Worm (Caenorhabditis elegans) whole organism, young adult: Measurements from ENCODE around the gene R07E5.6.
"Not testable (repeated sequence)": the region's sequence is repeated elsewhere in the genome, so short reads cannot be mapped to it uniquely, and the experiment has no call there.

Experiments used
- B0019.2 ChIP-seq: fragments of 200-800 bp; sonication (Bioruptor generic); conservative IDR thresholded peaks from 2 replicates; pipeline ENCODE4 v1.3.6; 2022; ENCODE audit warnings: missing genetic modification reagents, missing genetic modification characterization, missing compliant biosample characterization
- B0261.1 ChIP-seq: sonication (generic microtip); optimal IDR thresholded peaks from 2 replicates; lab custom pipeline; 2016; ENCODE audit warnings: mild to moderate bottlenecking, missing genetic modification characterization, moderate library complexity, missing compliant biosample characterization
- F33H1.4 ChIP-seq: fragments of 200-800 bp; sonication (Bioruptor generic); IDR thresholded peaks from 2 replicates; pipeline ENCODE4 v1.3.6; 2022; ENCODE audit warnings: missing genetic modification reagents, missing genetic modification characterization, missing compliant biosample characterization
- F57C9.4 ChIP-seq: sonication (generic microtip); optimal IDR thresholded peaks from 2 replicates; lab custom pipeline; 2017; ENCODE audit warnings: mild to moderate bottlenecking, missing genetic modification characterization, missing compliant biosample characterization
- K12H6.12 ChIP-seq: fragments of 200-800 bp; sonication (Bioruptor generic); optimal IDR thresholded peaks from 2 replicates; lab custom pipeline; 2018; ENCODE audit warnings: mild to moderate bottlenecking, missing genetic modification characterization, missing compliant biosample characterization
- T26A5.8 ChIP-seq: sonication (generic microtip); optimal IDR thresholded peaks from 2 replicates; lab custom pipeline; 2016; ENCODE audit warnings: missing genetic modification characterization, missing compliant biosample characterization
- Y53G8AR.9 ChIP-seq: fragments of 200-800 bp; sonication (Bioruptor generic); conservative IDR thresholded peaks from 2 replicates; pipeline ENCODE4 v1.3.6; 2022; ENCODE audit warnings: missing genetic modification reagents, missing genetic modification characterization, missing compliant biosample characterization
- Y95B8A.8 ChIP-seq: fragments of 200-800 bp; sonication (Bioruptor generic); IDR thresholded peaks from 2 replicates; pipeline ENCODE4 v1.3.6; 2022; ENCODE audit warnings: missing genetic modification reagents, missing genetic modification characterization, missing compliant biosample characterization
- aptf-3 ChIP-seq: fragments of 200-800 bp; sonication (Bioruptor generic); IDR thresholded peaks from 2 replicates; pipeline ENCODE4 v1.3.6; 2022; ENCODE audit warnings: missing genetic modification characterization, missing compliant biosample characterization
- attf-3 ChIP-seq: fragments of 200-800 bp; sonication (Bioruptor generic); conservative IDR thresholded peaks from 2 replicates; pipeline ENCODE4 v1.3.6; 2022; ENCODE audit warnings: missing genetic modification reagents, missing genetic modification characterization, missing compliant biosample characterization
- cebp-1 ChIP-seq, 2 experiments: fragments of 200-800 bp in 1 of 2; sonication (Bioruptor generic) in 1 of 2; sonication (generic microtip) in 1 of 2; IDR thresholded peaks in 1 of 2; optimal IDR thresholded peaks in 1 of 2; 2 replicates each; pipeline versions ENCODE4 v1.3.6 to Lab custom; 2017 to 2022; ENCODE audit warnings: missing compliant biosample characterization in 2 of 2, missing genetic modification characterization in 2 of 2, mild to moderate bottlenecking in 1 of 2, missing genetic modification reagents in 1 of 2, moderate library complexity in 1 of 2
- cebp-2 ChIP-seq: fragments of 200-800 bp; sonication (Bioruptor generic); IDR thresholded peaks from 2 replicates; pipeline ENCODE4 v1.3.6; 2022; ENCODE audit warnings: missing genetic modification characterization, missing compliant biosample characterization
- ceh-100 ChIP-seq: fragments of 200-800 bp; sonication (Bioruptor generic); IDR thresholded peaks from 2 replicates; pipeline ENCODE4 v1.3.6; 2022; ENCODE audit warnings: missing genetic modification reagents, missing genetic modification characterization, missing compliant biosample characterization
- die-1 ChIP-seq: sonication (generic microtip); optimal IDR thresholded peaks from 2 replicates; lab custom pipeline; 2016; ENCODE audit warnings: missing genotype, mild to moderate bottlenecking, missing genetic modification characterization, missing compliant biosample characterization
- dox-1 ChIP-seq: fragments of 200-800 bp; sonication (Bioruptor generic); IDR thresholded peaks from 2 replicates; pipeline ENCODE4 v1.3.6; 2022; ENCODE audit warnings: missing genetic modification reagents, missing genetic modification characterization, missing compliant biosample characterization
- dpff-1 ChIP-seq: sonication (generic microtip); optimal IDR thresholded peaks from 2 replicates; lab custom pipeline; 2017; ENCODE audit warnings: mild to moderate bottlenecking, missing genetic modification characterization, missing compliant biosample characterization
- dpl-1 ChIP-seq: fragments of 150-350 bp; optimal IDR thresholded peaks from 2 replicates; lab custom pipeline; 2014; ENCODE audit warnings: missing biosample characterization, missing genetic modification reagents, missing genetic modification characterization
- efl-1 ChIP-seq: fragments of 150-350 bp; optimal IDR thresholded peaks from 2 replicates; lab custom pipeline; 2014; ENCODE audit warnings: missing biosample characterization, missing genetic modification reagents, missing genetic modification characterization
- egl-44 ChIP-seq: fragments of 200-800 bp; sonication (Bioruptor generic); IDR thresholded peaks from 2 replicates; pipeline ENCODE4 v1.3.6; 2022; ENCODE audit warnings: missing genetic modification reagents, missing genetic modification characterization, missing compliant biosample characterization
- ekl-4 ChIP-seq: fragments of 200-800 bp; sonication (Bioruptor generic); IDR thresholded peaks from 2 replicates; pipeline ENCODE4 v1.3.6; 2022; ENCODE audit warnings: missing genetic modification reagents, missing genetic modification characterization, missing compliant biosample characterization
- him-1 ChIP-seq: sonication (generic microtip); optimal IDR thresholded peaks from 2 replicates; lab custom pipeline; 2016; ENCODE audit warnings: missing genotype, missing genetic modification reagents, missing genetic modification characterization, missing compliant biosample characterization
- hlh-26 ChIP-seq: fragments of 200-800 bp; sonication (Bioruptor generic); conservative IDR thresholded peaks from 2 replicates; pipeline ENCODE4 v1.3.6; 2022; ENCODE audit warnings: missing genetic modification reagents, missing genetic modification characterization, missing compliant biosample characterization
- hmg-20 ChIP-seq: fragments of 200-800 bp; sonication (Bioruptor generic); IDR thresholded peaks from 2 replicates; pipeline ENCODE4 v1.3.6; 2022; ENCODE audit warnings: missing genetic modification reagents, missing genetic modification characterization, missing compliant biosample characterization
- hsf-1 ChIP-seq: fragments of 200-800 bp; sonication (Bioruptor generic); IDR thresholded peaks from 2 replicates; pipeline ENCODE4 v1.3.6; 2022; ENCODE audit warnings: missing genetic modification reagents, missing genetic modification characterization, missing compliant biosample characterization
- lag-1 ChIP-seq: fragments of 200-800 bp; sonication (Bioruptor generic); IDR thresholded peaks from 2 replicates; pipeline ENCODE4 v1.3.6; 2022; ENCODE audit warnings: missing genetic modification reagents, missing genetic modification characterization, missing compliant biosample characterization
- let-526 ChIP-seq: fragments of 200-800 bp; sonication (Bioruptor generic); IDR thresholded peaks from 2 replicates; pipeline ENCODE4 v1.3.6; 2022; ENCODE audit warnings: missing genetic modification reagents, missing genetic modification characterization, missing compliant biosample characterization
- lin-35 ChIP-seq, 3 experiments: fragments of 150-350 bp in 2 of 3; sonication (generic microtip) in 1 of 3; optimal IDR thresholded peaks; 2 replicates each; lab custom pipeline; 2014 to 2018; ENCODE audit warnings: missing biosample characterization in 3 of 3, missing genetic modification characterization in 3 of 3, missing genetic modification reagents in 3 of 3
- lin-54 ChIP-seq: fragments of 200-800 bp; sonication (Bioruptor generic); optimal IDR thresholded peaks from 2 replicates; lab custom pipeline; 2018; ENCODE audit warnings: mild to moderate bottlenecking, missing genetic modification characterization, missing compliant biosample characterization
- lsl-1 ChIP-seq: fragments of 200-800 bp; sonication (Bioruptor generic); optimal IDR thresholded peaks from 2 replicates; lab custom pipeline; 2018; ENCODE audit warnings: mild to moderate bottlenecking, missing genetic modification characterization, moderate library complexity, missing compliant biosample characterization
- madf-3 ChIP-seq: fragments of 200-800 bp; sonication (Bioruptor generic); IDR thresholded peaks from 2 replicates; pipeline ENCODE4 v1.3.6; 2022; ENCODE audit warnings: missing genetic modification reagents, missing genetic modification characterization, missing compliant biosample characterization
- madf-8 ChIP-seq: fragments of 200-800 bp; sonication (Bioruptor generic); conservative IDR thresholded peaks from 2 replicates; pipeline ENCODE4 v1.3.6; 2022; ENCODE audit warnings: missing genetic modification reagents, missing genetic modification characterization, missing compliant biosample characterization
- mcd-1 ChIP-seq: fragments of 200-800 bp; sonication (Bioruptor generic); IDR thresholded peaks from 2 replicates; pipeline ENCODE4 v1.3.6; 2022; ENCODE audit warnings: missing genetic modification reagents, missing genetic modification characterization, missing compliant biosample characterization
- mxl-1 ChIP-seq: sonication (generic microtip); optimal IDR thresholded peaks from 2 replicates; lab custom pipeline; 2016; ENCODE audit warnings: missing genetic modification characterization, missing compliant biosample characterization
- nfyb-1 ChIP-seq: fragments of 200-800 bp; sonication (Bioruptor generic); IDR thresholded peaks from 2 replicates; pipeline ENCODE4 v1.3.6; 2022; ENCODE audit warnings: missing genetic modification reagents, missing genetic modification characterization, missing compliant biosample characterization
- pbrm-1 ChIP-seq: fragments of 200-800 bp; sonication (Bioruptor generic); IDR thresholded peaks from 2 replicates; pipeline ENCODE4 v1.3.6; 2022; ENCODE audit warnings: missing genetic modification reagents, missing genetic modification characterization, missing compliant biosample characterization
- rcor-1 ChIP-seq: fragments of 200-800 bp; sonication (Bioruptor generic); IDR thresholded peaks from 2 replicates; pipeline ENCODE4 v1.3.6; 2022; ENCODE audit warnings: missing genetic modification reagents, missing genetic modification characterization, missing compliant biosample characterization
- repo-1 ChIP-seq: sonication (generic microtip); optimal IDR thresholded peaks from 2 replicates; lab custom pipeline; 2017; ENCODE audit warnings: mild to moderate bottlenecking, missing genetic modification characterization, missing compliant biosample characterization
- rpc-1 ChIP-seq, 2 experiments: fragments of 150-350 bp in 1 of 2; sonication (generic microtip) in 1 of 2; optimal IDR thresholded peaks; 2 replicates each; lab custom pipeline; 2014 to 2018; ENCODE audit warnings: missing biosample characterization in 1 of 2, missing genetic modification characterization in 1 of 2, missing genetic modification reagents in 1 of 2, missing genotype in 1 of 2
- snpc-4 ChIP-seq, 5 experiments: fragments of 150-350 bp in 1 of 5; sonication (generic microtip) in 4 of 5; optimal IDR thresholded peaks; 2 replicates each; lab custom pipeline; 2014 to 2018; ENCODE audit warnings: missing genetic modification characterization in 5 of 5, missing biosample characterization in 3 of 5, antibody characterized with exemption in 2 of 5, mild to moderate bottlenecking in 2 of 5, missing compliant biosample characterization in 2 of 5, missing genotype in 2 of 5, moderate library complexity in 2 of 5, missing genetic modification reagents in 1 of 5
- somi-1 ChIP-seq: fragments of 200-800 bp; sonication (Bioruptor generic); optimal IDR thresholded peaks from 2 replicates; lab custom pipeline; 2018; ENCODE audit warnings: mild to moderate bottlenecking, missing genetic modification characterization, missing compliant biosample characterization
- tbp1 ChIP-seq: fragments of 200-800 bp; sonication (Bioruptor generic); optimal IDR thresholded peaks from 2 replicates; lab custom pipeline; 2018; ENCODE audit warnings: mild to moderate bottlenecking, missing genetic modification characterization, missing compliant biosample characterization
- tlf-1 ChIP-seq: fragments of 200-800 bp; sonication (Bioruptor generic); optimal IDR thresholded peaks from 2 replicates; lab custom pipeline; 2018; ENCODE audit warnings: mild to moderate bottlenecking, missing genetic modification characterization, missing compliant biosample characterization
- ztf-18 ChIP-seq: sonication (generic microtip); optimal IDR thresholded peaks from 2 replicates; lab custom pipeline; 2016; ENCODE audit warnings: missing genotype, mild to moderate bottlenecking, missing genetic modification characterization, missing compliant biosample characterization

R07E5.6 gene

ce11 chrIII:4419117-4419978 lies 20.8 kb downstream of the R07E5.6 start, which contains the start of the genes R07E5.7 and cku-80 (continued):
- TF ChIP-seq K12H6.12 (tag; lab: Kevin White, UChicago) (peak; percentile 33), dpl-1 (GFP tag; lab: Kevin White, UChicago) (peak; percentile 72), lin-35 (GFP tag; optimal IDR thresholded peaks at IDR 0.05; lab: Kevin White, UChicago) (peak in 1 of 3 experiments; percentile 62), ekl-4 (GFP tag; lab: Robert Waterston, UW) (peak; percentile 11; the same call in 1 of the 2 replicates), madf-8 (GFP tag; lab: Robert Waterston, UW) (peak; percentile 23; the same call in 1 of the 2 replicates), egl-44 (no peak), let-526 (GFP tag; lab: Robert Waterston, UW) (no peak), tlf-1 (GFP tag; lab: Kevin White, UChicago) (peak; percentile 27), hlh-26 (GFP tag; lab: Robert Waterston, UW) (no peak), aptf-3 (GFP tag; lab: Robert Waterston, UW) (no peak), mcd-1 (GFP tag; lab: Robert Waterston, UW) (peak; percentile 59), dpff-1 (tag; lab: Kevin White, UChicago) (no peak), madf-3 (GFP tag; lab: Robert Waterston, UW) (no peak), dox-1 (GFP tag; lab: Robert Waterston, UW) (no peak), pbrm-1 (GFP tag; lab: Robert Waterston, UW) (peak; percentile 46; the same call in 1 of the 2 replicates), mxl-1 (tag; lab: Kevin White, UChicago) (no peak), somi-1 (GFP tag; lab: Kevin White, UChicago) (no peak), lin-54 (GFP tag; lab: Kevin White, UChicago) (peak; percentile 79), lag-1 (no peak), F57C9.4 (tag; lab: Kevin White, UChicago) (no peak), F33H1.4 (GFP tag; lab: Robert Waterston, UW) (peak; percentile 45), B0019.2 (GFP tag; lab: Robert Waterston, UW) (no peak), efl-1 (GFP tag; lab: Kevin White, UChicago) (peak; percentile 69), T26A5.8 (tag; lab: Kevin White, UChicago) (no peak), Y95B8A.8 (GFP tag; lab: Robert Waterston, UW) (no peak), snpc-4 (GFP tag; optimal IDR thresholded peaks at IDR 0.05; lab: Kevin White, UChicago) (no peak), snpc-4 (tag; optimal IDR thresholded peaks at IDR 0.05; lab: Kevin White, UChicago) (peak; percentile 4 to 77 (median 53)), lsl-1 (GFP tag; lab: Kevin White, UChicago) (peak; percentile 45)

ce11 chrIII:4426711-4427218 lies 28.2 kb downstream of the R07E5.6 start:
- TF ChIP-seq hmg-20 (peak; percentile 71; the same call in 1 of the 2 replicates), attf-3 (0 out of 2 replicates have a peak, but pooled peaks have one; percentile 21), rcor-1 (GFP tag; lab: Robert Waterston, UW) (peak; percentile 81), die-1 (tag; lab: Kevin White, UChicago) (peak; percentile 58), lsl-1 (GFP tag; lab: Kevin White, UChicago) (peak; percentile 75), tbp1 (GFP tag; lab: Kevin White, UChicago) (peak; percentile 79), F33H1.4 (GFP tag; lab: Robert Waterston, UW) (peak; percentile 61), mcd-1 (GFP tag; lab: Robert Waterston, UW) (peak; percentile 69), hsf-1 (GFP tag; lab: Robert Waterston, UW) (peak; percentile 68), him-1 (peak; percentile 59), cebp-2 (GFP tag; lab: Robert Waterston, UW) (peak; percentile 82; the same call in 1 of the 2 replicates), B0261.1 (tag; lab: Kevin White, UChicago) (peak; percentile 63), nfyb-1 (GFP tag; lab: Robert Waterston, UW) (peak; percentile 90), repo-1 (peak; percentile 18), Y53G8AR.9 (GFP tag; lab: Robert Waterston, UW) (0 out of 2 replicates have a peak, but pooled peaks have one; percentile 20), ceh-100 (peak; percentile 63), rpc-1 (optimal IDR thresholded peaks at IDR 0.05; lab: Kevin White, UChicago) (peak; percentile 62), rpc-1 (tag; optimal IDR thresholded peaks at IDR 0.05; lab: Kevin White, UChicago) (peak; percentile 77), cebp-1 (tag; optimal IDR thresholded peaks at IDR 0.05; lab: Kevin White, UChicago) (peak; percentile 44), ztf-18 (tag; lab: Kevin White, UChicago) (peak; percentile 23), madf-3 (GFP tag; lab: Robert Waterston, UW) (peak; percentile 73; the same call in 1 of the 2 replicates)
- TF ChIP-seq cebp-1 (GFP tag; IDR thresholded peaks at IDR 0.05; lab: Robert Waterston, UW), result not testable (repeated sequence)
